Worm (Caenorhabditis elegans): ENCODE results near the gene ent-1.

- no peak for TF ChIP-seq ZK546.5 (tag; optimal IDR thresholded peaks at IDR 0.05)
- no peak for TF ChIP-seq elt-2 (tag; optimal IDR thresholded peaks at IDR 0.05)
- no peak for TF ChIP-seq aly-2 (tag; optimal IDR thresholded peaks at IDR 0.05)
- no peak for TF ChIP-seq ama-1 (optimal IDR thresholded peaks at IDR 0.05)
- no peak for TF ChIP-seq pqm-1 (tag; optimal IDR thresholded peaks at IDR 0.05)
- no peak for TF ChIP-seq nhr-28 (tag; optimal IDR thresholded peaks at IDR 0.05)
- TF ChIP-seq nhr-76 (tag; optimal IDR thresholded peaks at IDR 0.05), result no peak
- no peak for TF ChIP-seq nhr-23 (tag; optimal IDR thresholded peaks at IDR 0.05)
- no peak for TF ChIP-seq fkh-10 (GFP tag; optimal IDR thresholded peaks at IDR 0.05)
- no peak for TF ChIP-seq snpc-4 (tag; optimal IDR thresholded peaks at IDR 0.05)
- TF ChIP-seq ceh-82 (tag; optimal IDR thresholded peaks at IDR 0.05), result no peak
- no peak for TF ChIP-seq mdl-1 (tag; optimal IDR thresholded peaks at IDR 0.05)
- TF ChIP-seq pha-4 (tag; optimal IDR thresholded peaks at IDR 0.05), result no peak
Measured at ce11 chrIV:11691524-11691923, 36.3 kb upstream of the ent-1 start.
